Worm (Caenorhabditis elegans) whole organism, L1 larva: ENCODE data around the gene Y50D4C.3.
A peak's percentile ranks its signal among the peaks of the same experiment; 100 is the strongest.

Experiments used
- C16A3.4 ChIP-seq: fragments of 150-350 bp; optimal IDR thresholded peaks from 2 replicates; lab custom pipeline; 2014; ENCODE audit warnings: missing biosample characterization, missing genetic modification characterization
- F16B12.6 ChIP-seq: fragments of 150-350 bp; optimal IDR thresholded peaks from 2 replicates; lab custom pipeline; 2014; ENCODE audit warnings: missing biosample characterization, missing genetic modification characterization
- aly-2 ChIP-seq: fragments of 150-350 bp; optimal IDR thresholded peaks from 2 replicates; lab custom pipeline; 2014; ENCODE audit warnings: missing biosample characterization, missing genetic modification characterization
- blmp-1 ChIP-seq: fragments of 150-350 bp; optimal IDR thresholded peaks from 2 replicates; lab custom pipeline; 2014; ENCODE audit warnings: missing biosample characterization, missing genetic modification characterization
- ceh-63 ChIP-seq: fragments of 200-800 bp; sonication (Bioruptor generic); optimal IDR thresholded peaks from 2 replicates; lab custom pipeline; 2018; ENCODE audit warnings: mild to moderate bottlenecking, missing genetic modification characterization, missing compliant biosample characterization
- ceh-8 ChIP-seq: fragments of 200-800 bp; sonication (Bioruptor generic); optimal IDR thresholded peaks from 2 replicates; lab custom pipeline; 2018; ENCODE audit warnings: mild to moderate bottlenecking, missing genetic modification characterization, moderate library complexity, missing compliant biosample characterization
- ceh-82 ChIP-seq, 3 experiments: fragments of 150-350 bp in 1 of 3; sonication (generic microtip) in 2 of 3; optimal IDR thresholded peaks; 2 replicates each; lab custom pipeline; 2014 to 2017; ENCODE audit warnings: missing biosample characterization in 3 of 3, missing genetic modification characterization in 3 of 3
- ces-1 ChIP-seq: fragments of 150-350 bp; optimal IDR thresholded peaks from 2 replicates; lab custom pipeline; 2014; ENCODE audit warnings: missing biosample characterization, missing genetic modification reagents, missing genetic modification characterization
- dpl-1 ChIP-seq, 3 experiments: fragments of 150-350 bp in 2 of 3; sonication (generic microtip) in 1 of 3; optimal IDR thresholded peaks; 2 replicates each; lab custom pipeline; 2014 to 2017; ENCODE audit warnings: missing biosample characterization in 3 of 3, missing genetic modification characterization in 3 of 3, missing genetic modification reagents in 3 of 3
- dsc-1 ChIP-seq: sonication (generic microtip); optimal IDR thresholded peaks from 2 replicates; lab custom pipeline; 2016; ENCODE audit warnings: mild to moderate bottlenecking, missing genetic modification characterization, missing compliant biosample characterization
- efl-1 ChIP-seq, 4 experiments: fragments of 150-350 bp; optimal IDR thresholded peaks in 3 of 4; peaks in 1 of 4; 1 replicate in 1 of 4; 2 replicates in 3 of 4; lab custom pipeline; 2014; ENCODE audit warnings: missing biosample characterization in 2 of 4, missing genetic modification characterization in 2 of 4, missing genetic modification reagents in 2 of 4
- efl-3 ChIP-seq: fragments of 200-800 bp; sonication (Bioruptor generic); optimal IDR thresholded peaks from 2 replicates; lab custom pipeline; 2018; ENCODE audit warnings: mild to moderate bottlenecking, missing genetic modification characterization, missing compliant biosample characterization
- egl-13 ChIP-seq: sonication (generic microtip); optimal IDR thresholded peaks from 2 replicates; lab custom pipeline; 2016; ENCODE audit warnings: missing genotype, missing genetic modification reagents, missing genetic modification characterization, missing compliant biosample characterization
- egl-27 ChIP-seq, 2 experiments: fragments of 150-350 bp in 1 of 2; sonication (generic microtip); optimal IDR thresholded peaks; 3 replicates each; lab custom pipeline; 2017 to 2018; ENCODE audit warnings: missing biosample characterization in 2 of 2, missing genetic modification characterization in 2 of 2, missing genetic modification reagents in 2 of 2
- elt-2 ChIP-seq: sonication (generic microtip); optimal IDR thresholded peaks from 2 replicates; lab custom pipeline; 2016; ENCODE audit warnings: missing genetic modification characterization, mild to moderate bottlenecking, inconsistent platforms, missing compliant biosample characterization, missing genetic modification reagents
- elt-3 ChIP-seq, 6 experiments: fragments of 150-350 bp in 1 of 6; sonication (generic microtip); optimal IDR thresholded peaks; 2 replicates each; lab custom pipeline; 2017 to 2018; ENCODE audit warnings: missing biosample characterization in 6 of 6, missing genetic modification characterization in 6 of 6, inconsistent platforms in 1 of 6
- fos-1 ChIP-seq: fragments of 150-350 bp; optimal IDR thresholded peaks from 2 replicates; lab custom pipeline; 2014; ENCODE audit warnings: missing biosample characterization, missing genetic modification characterization
- hpl-2 ChIP-seq: fragments of 150-350 bp; optimal IDR thresholded peaks from 2 replicates; lab custom pipeline; 2014; ENCODE audit warnings: missing biosample characterization, missing genetic modification reagents, missing genetic modification characterization
- lin-13 ChIP-seq: fragments of 150-350 bp; optimal IDR thresholded peaks from 2 replicates; lab custom pipeline; 2014; ENCODE audit warnings: missing biosample characterization, missing genetic modification reagents, missing genetic modification characterization
- lin-15B ChIP-seq: fragments of 150-350 bp; sonication (generic microtip); optimal IDR thresholded peaks from 3 replicates; lab custom pipeline; 2014; ENCODE audit warnings: missing biosample characterization, missing genetic modification characterization
- lin-35 ChIP-seq, 2 experiments: fragments of 150-350 bp; optimal IDR thresholded peaks; 2 replicates each; lab custom pipeline; 2014; ENCODE audit warnings: missing biosample characterization in 2 of 2, missing genetic modification characterization in 2 of 2, missing genetic modification reagents in 2 of 2
- lsy-2 ChIP-seq, 2 experiments: fragments of 150-350 bp; optimal IDR thresholded peaks; 2 replicates each; lab custom pipeline; 2014; ENCODE audit warnings: missing biosample characterization in 2 of 2, missing genetic modification characterization in 2 of 2
- mdl-1 ChIP-seq, 2 experiments: fragments of 150-350 bp; optimal IDR thresholded peaks; 2 replicates each; lab custom pipeline; 2014 to 2017; ENCODE audit warnings: missing biosample characterization in 2 of 2, missing genetic modification characterization in 2 of 2, inconsistent platforms in 1 of 2
- mef-2 ChIP-seq: fragments of 150-350 bp; optimal IDR thresholded peaks from 2 replicates; lab custom pipeline; 2014; ENCODE audit warnings: missing biosample characterization, missing genetic modification characterization
- mep-1 ChIP-seq: fragments of 150-350 bp; optimal IDR thresholded peaks from 2 replicates; lab custom pipeline; 2014; ENCODE audit warnings: missing biosample characterization, missing genetic modification characterization
- nhr-20 ChIP-seq: sonication (generic microtip); optimal IDR thresholded peaks from 2 replicates; lab custom pipeline; 2016; ENCODE audit warnings: mild to moderate bottlenecking, missing genetic modification characterization, missing compliant biosample characterization
- nhr-237 ChIP-seq: fragments of 150-350 bp; optimal IDR thresholded peaks from 2 replicates; lab custom pipeline; 2014; ENCODE audit warnings: missing biosample characterization, missing genetic modification characterization
- nhr-47 ChIP-seq: sonication (generic microtip); optimal IDR thresholded peaks from 2 replicates; lab custom pipeline; 2016; ENCODE audit warnings: mild to moderate bottlenecking, missing genetic modification characterization, moderate library complexity, missing compliant biosample characterization
- nhr-76 ChIP-seq: sonication (generic microtip); optimal IDR thresholded peaks from 2 replicates; lab custom pipeline; 2017; ENCODE audit warnings: missing biosample characterization, missing genetic modification characterization
- nhr-77 ChIP-seq: fragments of 150-350 bp; optimal IDR thresholded peaks from 2 replicates; lab custom pipeline; 2014; ENCODE audit warnings: missing biosample characterization, missing genetic modification characterization
- nhr-90 ChIP-seq: sonication (generic microtip); optimal IDR thresholded peaks from 2 replicates; lab custom pipeline; 2016; ENCODE audit warnings: mild to moderate bottlenecking, missing genetic modification characterization, missing compliant biosample characterization; ENCODE audit not compliant: poor library complexity
- pax-3 ChIP-seq: fragments of 200-800 bp; sonication (Bioruptor generic); optimal IDR thresholded peaks from 2 replicates; lab custom pipeline; 2018; ENCODE audit warnings: mild to moderate bottlenecking, missing genetic modification characterization, moderate library complexity, missing compliant biosample characterization
- skn-1 ChIP-seq: fragments of 150-350 bp; optimal IDR thresholded peaks from 2 replicates; lab custom pipeline; 2014; ENCODE audit warnings: missing biosample characterization, missing genetic modification characterization
- snu-23 ChIP-seq: sonication (generic microtip); optimal IDR thresholded peaks from 2 replicates; lab custom pipeline; 2016; ENCODE audit warnings: missing genetic modification characterization, missing compliant biosample characterization
- swsn-7 ChIP-seq: sonication (generic microtip); optimal IDR thresholded peaks from 2 replicates; lab custom pipeline; 2016; ENCODE audit warnings: missing genetic modification characterization, missing compliant biosample characterization
- tbx-2 ChIP-seq: sonication (generic microtip); optimal IDR thresholded peaks from 2 replicates; lab custom pipeline; 2016; ENCODE audit warnings: missing genetic modification characterization, missing compliant biosample characterization
- unc-130 ChIP-seq: fragments of 150-350 bp; optimal IDR thresholded peaks from 2 replicates; lab custom pipeline; 2017; ENCODE audit warnings: missing biosample characterization, missing genetic modification characterization, inconsistent platforms
- unc-30 ChIP-seq: sonication (generic microtip); optimal IDR thresholded peaks from 2 replicates; lab custom pipeline; 2017; ENCODE audit warnings: missing biosample characterization, missing genetic modification characterization
- unc-86 ChIP-seq: sonication (generic microtip); optimal IDR thresholded peaks from 2 replicates; lab custom pipeline; 2016; ENCODE audit warnings: missing genetic modification characterization, missing compliant biosample characterization
- vab-15 ChIP-seq: sonication (generic microtip); optimal IDR thresholded peaks from 2 replicates; lab custom pipeline; 2017; ENCODE audit warnings: missing genotype, mild to moderate bottlenecking, missing genetic modification characterization, missing compliant biosample characterization
- xbp-1 ChIP-seq: sonication (generic microtip); optimal IDR thresholded peaks from 2 replicates; lab custom pipeline; 2016; ENCODE audit warnings: missing genetic modification characterization, missing compliant biosample characterization

Gene Y50D4C.3

DNA sequence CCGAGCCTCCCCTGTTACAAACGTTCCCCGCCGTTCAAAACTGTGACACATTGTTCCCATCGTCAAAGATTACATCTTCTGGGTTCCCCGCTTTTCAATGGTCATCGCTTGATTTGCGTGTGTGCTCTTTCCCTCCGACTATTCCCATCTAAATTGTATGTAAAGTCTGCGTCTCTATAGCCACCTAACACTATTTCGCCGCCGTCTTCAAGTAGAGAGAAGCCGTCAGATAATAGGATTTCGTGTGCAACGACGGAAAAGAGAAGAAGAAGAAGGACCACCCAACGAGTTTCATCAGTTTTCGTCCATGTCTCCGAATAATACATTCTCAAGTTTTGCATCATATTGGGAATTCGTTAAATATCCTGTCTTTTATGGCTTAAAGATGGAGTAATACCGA lies 21.1 kb upstream of the Y50D4C.3 start (continued):
- peak; percentile 32 for TF ChIP-seq nhr-47
- peak; percentile 93 for TF ChIP-seq ces-1 (GFP tag; lab: Kevin White, UChicago)
- no peak for TF ChIP-seq elt-2
- no peak for TF ChIP-seq pax-3 (tag; lab: Kevin White, UChicago)
- peak; percentile 6 for TF ChIP-seq dsc-1
- TF ChIP-seq mep-1 (tag; lab: Kevin White, UChicago), result no peak
- peak; percentile 3 for TF ChIP-seq snu-23 (GFP tag; lab: Kevin White, UChicago)
- no peak for TF ChIP-seq elt-3 (tag; optimal IDR thresholded peaks at IDR 0.05; lab: Kevin White, UChicago)
- peak; percentile 6 for TF ChIP-seq ceh-8 (GFP tag; lab: Kevin White, UChicago)
- TF ChIP-seq xbp-1, result peak; percentile 16
- TF ChIP-seq nhr-76, result no peak
- TF ChIP-seq hpl-2 (GFP tag; lab: Kevin White, UChicago), result no peak
- no peak for TF ChIP-seq unc-30
- TF ChIP-seq lsy-2 (tag; optimal IDR thresholded peaks at IDR 0.05; lab: Kevin White, UChicago), result peak in 1 of 2 experiments; percentile 1
- TF ChIP-seq F16B12.6, result no peak

DNA sequence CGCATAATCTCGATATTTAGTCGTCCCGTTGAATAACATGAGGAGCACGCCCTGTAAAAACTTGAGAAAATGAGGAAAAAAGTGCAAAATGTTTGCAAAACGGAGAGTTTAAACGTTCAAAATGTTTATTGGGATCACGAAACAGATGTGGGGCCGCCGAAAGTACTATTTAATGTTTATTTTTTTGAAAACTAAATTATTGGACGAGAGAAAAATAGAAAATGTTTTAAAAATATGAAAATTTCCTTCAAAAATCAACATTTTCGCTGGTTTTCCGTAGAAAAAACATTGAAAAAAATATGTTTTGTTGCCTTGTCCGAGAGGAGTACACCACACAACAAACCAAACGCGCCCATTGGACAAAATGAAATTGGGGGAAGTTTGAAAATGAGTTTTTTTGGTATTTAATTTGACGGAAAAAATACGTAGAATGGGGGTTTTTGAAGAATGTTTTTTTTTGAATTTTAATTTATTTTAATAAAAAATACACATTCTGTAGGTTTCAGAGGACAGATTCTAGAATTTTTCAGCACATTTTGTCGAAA lies 19.8 kb upstream of the Y50D4C.3 start, which contains the start of gene sqv-6:
Gene sqv-6, minus strand, starts transcription at position 51 of the 545 bp plus-strand sequence.
- TF ChIP-seq snu-23 (GFP tag; lab: Kevin White, UChicago), result peak; percentile 62
- TF ChIP-seq unc-130 (tag; lab: Kevin White, UChicago), result no peak
- TF ChIP-seq skn-1, result peak; percentile 40
- TF ChIP-seq efl-1 (optimal IDR thresholded peaks at IDR 0.05; lab: Kevin White, UChicago), result peak; percentile 27 to 91
- TF ChIP-seq efl-1 (GFP tag; optimal IDR thresholded peaks at IDR 0.05 in 1 of 2; lab: Kevin White, UChicago), result peak; percentile 89 to 98
- no peak for TF ChIP-seq ceh-63 (GFP tag; lab: Kevin White, UChicago)
- no peak for TF ChIP-seq nhr-47
- peak; percentile 67 for TF ChIP-seq C16A3.4 (tag; lab: Kevin White, UChicago)
- no peak for TF ChIP-seq vab-15 (tag; lab: Kevin White, UChicago)
- no peak for TF ChIP-seq mep-1 (tag; lab: Kevin White, UChicago)
- TF ChIP-seq ceh-82 (tag; optimal IDR thresholded peaks at IDR 0.05; lab: Kevin White, UChicago), result peak in 1 of 3 experiments; percentile 12
- peak; percentile 15 for TF ChIP-seq lin-13 (GFP tag; lab: Kevin White, UChicago)
- TF ChIP-seq pax-3 (tag; lab: Kevin White, UChicago), result no peak
- TF ChIP-seq nhr-77 (tag; lab: Kevin White, UChicago), result no peak
- no peak for TF ChIP-seq F16B12.6
- TF ChIP-seq mdl-1 (tag; optimal IDR thresholded peaks at IDR 0.05; lab: Kevin White, UChicago), result no peak
- peak; percentile 7 for TF ChIP-seq fos-1 (tag; lab: Kevin White, UChicago)
- TF ChIP-seq unc-86 (tag; lab: Kevin White, UChicago), result no peak
- peak; percentile 74 to 91 (median 85) for TF ChIP-seq dpl-1 (GFP tag; optimal IDR thresholded peaks at IDR 0.05; lab: Kevin White, UChicago)
- peak; percentile 35 to 83 for TF ChIP-seq lsy-2 (tag; optimal IDR thresholded peaks at IDR 0.05; lab: Kevin White, UChicago)
- peak; percentile 33 for TF ChIP-seq lin-15B
- TF ChIP-seq nhr-237 (tag; lab: Kevin White, UChicago), result no peak
- peak; percentile 35 for TF ChIP-seq xbp-1
- TF ChIP-seq aly-2 (tag; lab: Kevin White, UChicago), result no peak
- peak; percentile 52 for TF ChIP-seq tbx-2 (tag; lab: Kevin White, UChicago)
- TF ChIP-seq elt-3 (tag; optimal IDR thresholded peaks at IDR 0.05; lab: Kevin White, UChicago), result peak in 1 of 6 experiments; percentile 62
- peak; percentile 18 for TF ChIP-seq dsc-1
- no peak for TF ChIP-seq mef-2
- TF ChIP-seq unc-30, result no peak
- TF ChIP-seq blmp-1 (tag; lab: Kevin White, UChicago), result peak; percentile 50
- TF ChIP-seq egl-27 (tag; optimal IDR thresholded peaks at IDR 0.05; lab: Kevin White, UChicago), result no peak
- TF ChIP-seq lin-35 (GFP tag; optimal IDR thresholded peaks at IDR 0.05; lab: Kevin White, UChicago), result peak; percentile 89 to 97
- TF ChIP-seq egl-13 (tag; lab: Kevin White, UChicago), result no peak
- TF ChIP-seq nhr-90 (tag; lab: Kevin White, UChicago), result no peak
- peak; percentile 28 for TF ChIP-seq nhr-20 (tag; lab: Kevin White, UChicago)
- peak; percentile 35 for TF ChIP-seq swsn-7 (tag; lab: Kevin White, UChicago)
- no peak for TF ChIP-seq efl-3 (GFP tag; lab: Kevin White, UChicago)
